Fruit fly (Drosophila melanogaster): ENCODE measurements around the gene Usp39.

DNA sequence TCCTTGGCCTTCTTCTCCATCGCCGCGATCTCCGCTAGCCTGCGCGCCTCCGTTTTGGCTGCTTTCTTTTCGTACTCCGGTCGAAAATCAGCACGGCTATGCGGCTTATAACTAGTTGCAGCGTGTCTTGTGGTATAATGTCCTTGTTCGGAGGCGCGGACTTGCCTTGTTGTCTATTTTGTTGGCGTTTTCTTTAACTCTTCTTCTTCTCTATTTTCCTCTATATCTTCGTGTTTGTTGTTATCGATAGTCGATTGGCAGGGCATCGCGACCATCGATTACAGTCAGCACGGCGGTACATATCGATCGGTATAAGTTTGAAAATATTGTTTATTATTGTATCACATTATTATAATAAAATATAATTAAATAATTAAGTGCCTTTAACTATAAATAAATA, 35.4 kb downstream of the Usp39 start, which contains the start of gene Flacc:
- TF ChIP-seq jim (GFP tag; optimal IDR thresholded peaks at IDR 0.05) (no peak), pan (optimal IDR thresholded peaks at IDR 0.05) (no peak), Myc (optimal IDR thresholded peaks at IDR 0.05) (no peak), Vsx2 (GFP tag; optimal IDR thresholded peaks at IDR 0.05; ENCODE audit: partially characterized antibody) (no peak), N (GFP tag; optimal IDR thresholded peaks at IDR 0.05) (no peak), Hnf4 (GFP tag; optimal IDR thresholded peaks at IDR 0.05) (no peak), GATAd (GFP tag; optimal IDR thresholded peaks at IDR 0.05) (no peak), woc (GFP tag; optimal IDR thresholded peaks at IDR 0.05) (no peak), CrebA (GFP tag; optimal IDR thresholded peaks at IDR 0.05; ENCODE audit: borderline replicate concordance) (no peak), dl (GFP tag; optimal IDR thresholded peaks at IDR 0.05; ENCODE audit: insufficient read depth in 1 of 2, partially characterized antibody in 2 of 2) (no peak), fru (GFP tag; optimal IDR thresholded peaks at IDR 0.05) (no peak), OdsH (GFP tag; optimal IDR thresholded peaks at IDR 0.05) (no peak)

Measured in whole organism, wandering third instar larva.